Worm (Caenorhabditis elegans): ENCODE results near the gene fbxb-92.

ce11 chrII:3714595-3714994, 32.7 kb downstream of the fbxb-92 start, which contains the start of gene srh-100:
- TF ChIP-seq snpc-4 (tag; optimal IDR thresholded peaks at IDR 0.05) (no peak), ama-1 (optimal IDR thresholded peaks at IDR 0.05) (no peak), unc-130 (GFP tag; optimal IDR thresholded peaks at IDR 0.05) (no peak), fos-1 (tag; optimal IDR thresholded peaks at IDR 0.05) (no peak), skn-1 (tag; optimal IDR thresholded peaks at IDR 0.05) (no peak), daf-8 (GFP tag; IDR thresholded peaks at IDR 0.05) (no peak), ceh-82 (tag; optimal IDR thresholded peaks at IDR 0.05) (no peak), lin-15B (tag; optimal IDR thresholded peaks at IDR 0.05) (no peak), dpl-1 (GFP tag; optimal IDR thresholded peaks at IDR 0.05) (no peak), lin-39 (tag; optimal IDR thresholded peaks at IDR 0.05) (no peak), F10B5.3 (tag; optimal IDR thresholded peaks at IDR 0.05) (no peak)
